Fruit fly (Drosophila melanogaster) whole organism, adult: ENCODE measurements around the gene NimB2.

Source experiments
- CG11617 ChIP-seq: fragments of 200-800 bp; sonication (Bioruptor generic); optimal IDR thresholded peaks from 2 replicates; lab custom pipeline; 2017; ENCODE audit warnings: mild to moderate bottlenecking, missing biosample characterization, missing genetic modification reagents, missing genetic modification characterization
- CG12768 ChIP-seq: fragments of 200-800 bp; sonication (Bioruptor generic); optimal IDR thresholded peaks from 2 replicates; lab custom pipeline; 2017; ENCODE audit warnings: missing biosample characterization, missing genetic modification characterization, mild to moderate bottlenecking, moderate library complexity, missing genetic modification reagents
- CG14711 ChIP-seq: fragments of 200-800 bp; sonication (Bioruptor generic); optimal IDR thresholded peaks from 2 replicates; lab custom pipeline; 2018; ENCODE audit warnings: missing biosample characterization, mild to moderate bottlenecking, missing genetic modification characterization, moderate library complexity
- CG1620 ChIP-seq: fragments of 200-800 bp; sonication (Bioruptor generic); optimal IDR thresholded peaks from 2 replicates; lab custom pipeline; 2016; ENCODE audit warnings: missing biosample characterization, missing genetic modification characterization
- CG33017 ChIP-seq: fragments of 200-800 bp; sonication (Bioruptor generic); optimal IDR thresholded peaks from 2 replicates; lab custom pipeline; 2018; ENCODE audit warnings: missing biosample characterization, mild to moderate bottlenecking, missing genetic modification characterization, moderate library complexity
- CG5204 ChIP-seq: fragments of 200-800 bp; sonication (Bioruptor generic); optimal IDR thresholded peaks from 2 replicates; lab custom pipeline; 2016; ENCODE audit warnings: missing biosample characterization, missing genetic modification characterization
- CG7045 ChIP-seq: fragments of 200-800 bp; sonication (Bioruptor generic); optimal IDR thresholded peaks from 2 replicates; lab custom pipeline; 2017; ENCODE audit warnings: missing biosample characterization, mild to moderate bottlenecking, missing genetic modification characterization
- CG7101 ChIP-seq: fragments of 200-800 bp; sonication (Bioruptor generic); optimal IDR thresholded peaks from 2 replicates; lab custom pipeline; 2018; ENCODE audit warnings: missing biosample characterization, mild to moderate bottlenecking, missing genetic modification characterization, moderate library complexity
- Clk ChIP-seq: fragments of 200-800 bp; sonication (Bioruptor generic); optimal IDR thresholded peaks from 2 replicates; lab custom pipeline; 2017; ENCODE audit warnings: missing biosample characterization, missing genetic modification characterization
- Crg-1 ChIP-seq: fragments of 200-800 bp; sonication (Bioruptor generic); optimal IDR thresholded peaks from 2 replicates; lab custom pipeline; 2016; ENCODE audit warnings: missing biosample characterization, missing genetic modification characterization
- Hr96 ChIP-seq: fragments of 200-800 bp; sonication (Bioruptor generic); optimal IDR thresholded peaks from 2 replicates; lab custom pipeline; 2016; ENCODE audit warnings: missing biosample characterization, missing genetic modification characterization
- Mnt ChIP-seq: fragments of 200-800 bp; sonication (Bioruptor generic); optimal IDR thresholded peaks from 2 replicates; lab custom pipeline; 2016; ENCODE audit warnings: missing biosample characterization, mild to moderate bottlenecking, missing genetic modification characterization
- bab1 ChIP-seq: fragments of 200-800 bp; sonication (Bioruptor generic); optimal IDR thresholded peaks from 3 replicates; lab custom pipeline; 2019; ENCODE audit warnings: missing biosample characterization, mild to moderate bottlenecking, missing genetic modification characterization, moderate library complexity
- cic ChIP-seq: fragments of 200-800 bp; sonication (Bioruptor generic); optimal IDR thresholded peaks from 2 replicates; lab custom pipeline; 2017; ENCODE audit warnings: missing biosample characterization, mild to moderate bottlenecking, missing genetic modification characterization, moderate library complexity
- cnc ChIP-seq, 2 experiments: fragments of >200 bp; optimal IDR thresholded peaks; 2 replicates each; lab custom pipeline; 2017
- kay ChIP-seq: fragments of 200-800 bp; sonication (Bioruptor generic); peaks from one replicate; lab custom pipeline; 2016; ENCODE audit warnings: missing biosample characterization, missing genetic modification characterization, borderline replicate concordance
- ovo ChIP-seq: fragments of 200-800 bp; sonication (Bioruptor generic); optimal IDR thresholded peaks from 2 replicates; lab custom pipeline; 2016; ENCODE audit warnings: missing biosample characterization, missing genetic modification characterization
- pad ChIP-seq: fragments of 200-800 bp; sonication (Bioruptor generic); optimal IDR thresholded peaks from 3 replicates; lab custom pipeline; 2017; ENCODE audit warnings: missing biosample characterization, missing genetic modification characterization, mild to moderate bottlenecking, moderate library complexity, missing genetic modification reagents
- tj ChIP-seq: fragments of 200-800 bp; sonication (Bioruptor generic); optimal IDR thresholded peaks from 3 replicates; lab custom pipeline; 2017; ENCODE audit warnings: missing biosample characterization, mild to moderate bottlenecking, missing genetic modification characterization, moderate library complexity
- toe ChIP-seq: fragments of 200-800 bp; sonication (Bioruptor generic); optimal IDR thresholded peaks from 2 replicates; lab custom pipeline; 2016; ENCODE audit warnings: missing biosample characterization, missing genetic modification characterization

NimB2 gene

DNA sequence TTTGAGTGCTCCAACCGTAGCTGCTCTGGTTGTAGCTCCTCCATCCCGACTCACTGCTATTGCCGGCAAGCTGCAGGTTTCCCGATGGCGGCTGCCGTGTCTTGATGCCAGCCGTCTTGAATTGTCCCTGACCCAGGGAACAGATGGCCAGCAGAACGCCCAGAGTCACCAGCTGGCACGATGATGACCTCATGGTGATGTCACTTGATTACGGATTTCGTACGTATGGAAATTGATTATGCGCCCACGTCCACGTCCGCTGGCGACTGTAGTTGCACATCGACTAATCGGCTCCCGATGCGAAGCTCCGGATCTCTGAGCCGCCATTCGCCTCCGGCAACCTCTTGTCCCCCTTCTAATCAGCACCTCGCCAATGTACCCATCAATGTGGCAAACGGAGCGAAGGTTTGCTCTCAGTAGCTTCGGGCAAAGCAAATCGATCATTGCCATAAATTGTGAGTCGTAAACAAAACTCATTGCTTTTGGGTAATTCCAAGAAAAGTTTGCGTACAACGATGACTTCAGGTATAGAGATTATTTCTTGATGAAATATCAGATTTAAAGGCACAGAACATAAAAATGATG lies at the start of gene NimB2:
Gene NimB2 (minus strand): TSS at position 287 of the 585 bp plus-strand sequence.
- TF ChIP-seq CG33017 (tag; lab: Kevin White, UChicago) = no peak
- no peak for TF ChIP-seq CG14711
- no peak for TF ChIP-seq Hr96 (GFP tag; lab: Kevin White, UChicago)
- no peak for TF ChIP-seq toe (GFP tag; lab: Kevin White, UChicago)
- TF ChIP-seq cic (GFP tag; lab: Kevin White, UChicago) = no peak
- no peak for TF ChIP-seq pad (GFP tag; lab: Kevin White, UChicago)
- no peak for TF ChIP-seq Crg-1
- no peak for TF ChIP-seq CG5204 (GFP tag; lab: Kevin White, UChicago)
- TF ChIP-seq bab1 (GFP tag; lab: Kevin White, UChicago) = no peak
- no peak for TF ChIP-seq kay (GFP tag; lab: Kevin White, UChicago)
- no peak for TF ChIP-seq Clk (GFP tag; lab: Kevin White, UChicago)
- TF ChIP-seq Mnt = no peak
- no peak for TF ChIP-seq ovo (GFP tag; lab: Kevin White, UChicago)
- TF ChIP-seq CG11617 (GFP tag; lab: Kevin White, UChicago) = no peak
- no peak for TF ChIP-seq tj
- no peak for TF ChIP-seq CG7045

DNA sequence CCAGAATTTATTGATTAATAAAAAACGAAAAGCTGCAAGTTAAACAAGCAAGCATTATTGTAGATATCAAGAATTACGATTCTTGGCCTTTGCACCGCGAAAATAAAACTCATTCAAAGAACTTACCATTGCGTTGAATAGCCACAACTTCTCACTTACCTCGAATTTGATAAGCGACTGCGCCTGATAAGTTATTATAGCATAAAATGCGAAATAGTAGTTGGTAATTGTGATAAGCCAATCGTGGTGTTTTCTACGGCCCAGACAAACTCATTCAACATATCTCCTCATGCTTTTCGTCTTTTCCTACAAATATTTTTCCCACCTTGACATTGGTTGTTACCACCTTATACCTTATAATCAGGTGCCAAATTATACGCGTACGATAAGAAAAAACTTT lies 48.3 kb upstream of the NimB2 start:
- TF ChIP-seq CG11617 (GFP tag; lab: Kevin White, UChicago) (no peak), Hr96 (GFP tag; lab: Kevin White, UChicago) (no peak), CG1620 (GFP tag; lab: Kevin White, UChicago) (no peak), kay (GFP tag; lab: Kevin White, UChicago) (no peak), tj (no peak), CG12768 (no peak), CG5204 (GFP tag; lab: Kevin White, UChicago) (no peak), CG7045 (no peak), CG14711 (no peak), cnc (optimal IDR thresholded peaks at IDR 0.05; lab: Kevin White, UChicago) (no peak), Clk (GFP tag; lab: Kevin White, UChicago) (no peak), bab1 (GFP tag; lab: Kevin White, UChicago) (no peak)

DNA sequence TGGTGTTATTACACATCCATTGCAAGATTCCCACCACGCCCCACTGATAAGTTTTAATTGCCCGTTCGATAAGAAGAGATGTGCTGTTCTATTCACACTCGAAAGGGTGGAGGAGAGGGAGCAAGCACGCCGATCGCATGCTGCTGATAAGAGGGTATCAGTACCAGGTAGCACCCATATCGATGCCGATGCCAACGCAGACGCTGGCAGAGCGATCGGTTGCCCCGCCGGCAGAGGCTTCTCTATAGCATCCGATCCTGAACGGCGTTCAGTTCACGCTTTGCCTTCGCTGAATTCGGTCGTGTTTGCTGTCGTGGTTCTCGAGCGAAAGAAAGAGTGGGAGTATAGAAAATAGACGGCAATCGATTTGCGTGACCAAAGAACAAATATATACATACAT lies 46.7 kb upstream of the NimB2 start:
- TF ChIP-seq bab1 (GFP tag; lab: Kevin White, UChicago) (no peak), Mnt (peak; percentile 44), pad (GFP tag; lab: Kevin White, UChicago) (peak; percentile 15), Clk (GFP tag; lab: Kevin White, UChicago) (no peak), cic (GFP tag; lab: Kevin White, UChicago) (peak; percentile 78)

DNA sequence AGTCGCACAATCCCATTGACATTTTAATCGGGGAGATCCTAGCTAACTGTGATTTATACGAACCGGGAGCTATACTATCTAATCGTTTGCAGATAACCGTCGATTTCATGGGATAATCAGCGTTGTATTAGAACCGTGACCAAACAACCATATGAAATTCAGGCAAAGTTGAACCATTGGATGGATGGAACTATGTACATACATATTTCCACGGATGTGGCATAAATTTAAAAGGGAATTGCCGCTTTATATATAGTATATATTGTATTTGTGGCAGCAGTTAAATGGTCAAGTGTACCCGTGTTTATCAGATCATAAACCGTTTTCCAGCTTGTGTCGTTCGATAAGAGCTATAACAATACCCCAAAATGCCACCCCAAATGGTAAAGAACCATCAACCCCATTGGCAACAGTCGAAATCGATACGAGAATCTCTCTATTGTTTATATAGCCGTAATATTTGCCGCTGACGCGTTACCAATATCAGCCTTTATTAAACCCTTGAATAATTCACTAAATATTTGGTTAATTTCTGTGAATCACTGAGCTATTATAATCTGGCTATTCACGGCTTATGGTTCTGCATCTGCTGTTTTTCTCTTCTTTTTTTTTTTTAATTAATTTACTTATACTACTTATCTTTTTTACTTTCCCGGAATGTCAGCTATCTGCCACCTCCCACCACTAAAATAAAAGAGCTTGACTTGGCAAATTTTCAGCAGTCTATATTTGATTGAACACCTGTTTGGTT lies 45.7 kb upstream of the NimB2 start, which contains the start of gene bgm:
Gene bgm (plus strand): TSS at position 701 of the 751 bp plus-strand sequence.
- TF ChIP-seq kay (GFP tag; lab: Kevin White, UChicago) (no peak), ovo (GFP tag; lab: Kevin White, UChicago) (no peak), toe (GFP tag; lab: Kevin White, UChicago) (no peak), CG1620 (GFP tag; lab: Kevin White, UChicago) (no peak), Hr96 (GFP tag; lab: Kevin White, UChicago) (no peak), pad (GFP tag; lab: Kevin White, UChicago) (no peak), Crg-1 (no peak), tj (no peak), CG11617 (GFP tag; lab: Kevin White, UChicago) (no peak), Mnt (no peak), Clk (GFP tag; lab: Kevin White, UChicago) (no peak), CG14711 (no peak), bab1 (GFP tag; lab: Kevin White, UChicago) (no peak), CG33017 (tag; lab: Kevin White, UChicago) (no peak), CG7101 (tag; lab: Kevin White, UChicago) (no peak)

DNA sequence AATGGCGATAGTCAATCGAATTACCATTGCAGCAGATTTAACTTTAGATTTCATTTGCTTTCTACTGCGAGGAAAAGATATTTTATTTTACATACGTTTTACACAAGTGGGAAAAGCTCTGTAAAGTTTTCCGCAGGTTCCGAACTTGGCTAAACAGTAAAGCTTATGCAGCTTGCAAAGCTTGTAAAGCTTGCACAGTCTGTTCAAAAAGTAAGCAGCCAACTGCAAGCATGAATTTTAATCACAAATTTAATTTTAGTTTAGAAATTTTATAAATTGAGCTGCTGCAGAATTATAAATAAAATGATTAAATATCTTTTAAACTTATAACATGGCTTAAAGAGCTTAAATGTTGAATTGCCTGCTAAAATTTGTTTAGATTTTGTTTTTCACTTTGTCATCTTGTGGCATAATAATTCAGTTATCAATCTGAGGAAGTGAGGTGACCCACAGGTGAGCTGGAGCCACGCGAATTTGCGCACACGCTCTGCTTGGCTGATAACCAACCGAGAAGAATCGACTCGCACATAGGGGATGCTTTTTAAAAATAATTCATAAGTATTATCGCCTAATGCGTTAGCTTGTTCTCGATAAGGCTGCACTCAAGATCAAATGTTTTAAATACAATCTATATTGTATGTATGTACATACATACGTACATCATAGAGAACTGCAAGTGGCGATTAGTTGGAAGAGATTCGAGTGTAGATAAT lies 44.9 kb upstream of the NimB2 start:
- TF ChIP-seq cnc (optimal IDR thresholded peaks at IDR 0.05; lab: Kevin White, UChicago) = peak in 1 of 2 experiments; percentile 49
- TF ChIP-seq toe (GFP tag; lab: Kevin White, UChicago) = no peak
- peak; percentile 20 for TF ChIP-seq pad (GFP tag; lab: Kevin White, UChicago)
- peak; percentile 56 for TF ChIP-seq cic (GFP tag; lab: Kevin White, UChicago)
- TF ChIP-seq kay (GFP tag; lab: Kevin White, UChicago) = peak; percentile 72
- TF ChIP-seq CG14711 = peak; percentile 36
- TF ChIP-seq CG33017 (tag; lab: Kevin White, UChicago) = peak; percentile 75
- TF ChIP-seq Hr96 (GFP tag; lab: Kevin White, UChicago) = no peak
- TF ChIP-seq Clk (GFP tag; lab: Kevin White, UChicago) = no peak
- TF ChIP-seq CG5204 (GFP tag; lab: Kevin White, UChicago) = no peak
- peak; percentile 11 for TF ChIP-seq CG12768
- TF ChIP-seq CG11617 (GFP tag; lab: Kevin White, UChicago) = no peak
- no peak for TF ChIP-seq ovo (GFP tag; lab: Kevin White, UChicago)
- peak; percentile 20 for TF ChIP-seq bab1 (GFP tag; lab: Kevin White, UChicago)
- peak; percentile 50 for TF ChIP-seq CG7045
- TF ChIP-seq tj = peak; percentile 16
- TF ChIP-seq Crg-1 = no peak
- TF ChIP-seq CG7101 (tag; lab: Kevin White, UChicago) = peak; percentile 59
- TF ChIP-seq CG1620 (GFP tag; lab: Kevin White, UChicago) = no peak
- peak; percentile 7 for TF ChIP-seq Mnt
